Fruit fly (Drosophila melanogaster) Kc167 (cell line): ENCODE data around the gene CG18661.

Source experiments
- Myc ChIP-seq: fragments of >200 bp; optimal IDR thresholded peaks from 2 replicates; lab custom pipeline; 2017; ENCODE audit warnings: missing external identifiers
- h ChIP-seq: fragments of >200 bp; optimal IDR thresholded peaks from 3 replicates; lab custom pipeline; 2018; ENCODE audit warnings: missing external identifiers
- psq ChIP-seq: fragments of >200 bp; optimal IDR thresholded peaks from 2 replicates; lab custom pipeline; 2017; ENCODE audit warnings: missing external identifiers

- TF ChIP-seq psq (lab: Kevin White, UChicago): no peak
- no peak for TF ChIP-seq h
- TF ChIP-seq Myc (lab: Kevin White, UChicago): no peak
Measured at dm6 chr2L:8987251-8987937, 10.0 kb upstream of the CG18661 start.
